Worm (Caenorhabditis elegans) whole organism, L1 larva: ENCODE results near the gene lcmt-1.

Source experiments
- C16A3.4 ChIP-seq: fragments of 150-350 bp; optimal IDR thresholded peaks from 2 replicates; lab custom pipeline; 2014; ENCODE audit warnings: missing biosample characterization, missing genetic modification characterization
- aly-2 ChIP-seq: fragments of 150-350 bp; optimal IDR thresholded peaks from 2 replicates; lab custom pipeline; 2014; ENCODE audit warnings: missing biosample characterization, missing genetic modification characterization
- blmp-1 ChIP-seq: fragments of 150-350 bp; optimal IDR thresholded peaks from 2 replicates; lab custom pipeline; 2014; ENCODE audit warnings: missing biosample characterization, missing genetic modification characterization
- dpl-1 ChIP-seq, 3 experiments: fragments of 150-350 bp in 2 of 3; sonication (generic microtip) in 1 of 3; optimal IDR thresholded peaks; 2 replicates each; lab custom pipeline; 2014 to 2017; ENCODE audit warnings: missing biosample characterization in 3 of 3, missing genetic modification characterization in 3 of 3, missing genetic modification reagents in 3 of 3
- dsc-1 ChIP-seq: sonication (generic microtip); optimal IDR thresholded peaks from 2 replicates; lab custom pipeline; 2016; ENCODE audit warnings: mild to moderate bottlenecking, missing genetic modification characterization, missing compliant biosample characterization
- efl-1 ChIP-seq, 4 experiments: fragments of 150-350 bp; optimal IDR thresholded peaks in 3 of 4; peaks in 1 of 4; 1 replicate in 1 of 4; 2 replicates in 3 of 4; lab custom pipeline; 2014; ENCODE audit warnings: missing biosample characterization in 2 of 4, missing genetic modification characterization in 2 of 4, missing genetic modification reagents in 2 of 4
- egl-27 ChIP-seq, 2 experiments: fragments of 150-350 bp in 1 of 2; sonication (generic microtip); optimal IDR thresholded peaks; 3 replicates each; lab custom pipeline; 2017 to 2018; ENCODE audit warnings: missing biosample characterization in 2 of 2, missing genetic modification characterization in 2 of 2, missing genetic modification reagents in 2 of 2
- fkh-10 ChIP-seq: sonication (generic microtip); optimal IDR thresholded peaks from 2 replicates; lab custom pipeline; 2017; ENCODE audit warnings: missing biosample characterization, missing genetic modification reagents, missing genetic modification characterization
- fos-1 ChIP-seq: fragments of 150-350 bp; optimal IDR thresholded peaks from 2 replicates; lab custom pipeline; 2014; ENCODE audit warnings: missing biosample characterization, missing genetic modification characterization
- hlh-4 ChIP-seq: sonication (generic microtip); optimal IDR thresholded peaks from 2 replicates; lab custom pipeline; 2016; ENCODE audit warnings: mild to moderate bottlenecking, missing genetic modification characterization, missing compliant biosample characterization
- jun-1 ChIP-seq: fragments of 150-350 bp; optimal IDR thresholded peaks from 2 replicates; lab custom pipeline; 2014; ENCODE audit warnings: missing biosample characterization, missing genetic modification reagents, missing genetic modification characterization
- lin-13 ChIP-seq: fragments of 150-350 bp; optimal IDR thresholded peaks from 2 replicates; lab custom pipeline; 2014; ENCODE audit warnings: missing biosample characterization, missing genetic modification reagents, missing genetic modification characterization
- lin-14 ChIP-seq: fragments of 200-800 bp; sonication (Bioruptor generic); optimal IDR thresholded peaks from 2 replicates; lab custom pipeline; 2018; ENCODE audit warnings: mild to moderate bottlenecking, missing genetic modification characterization, moderate library complexity, missing compliant biosample characterization
- lin-15B ChIP-seq: fragments of 150-350 bp; sonication (generic microtip); optimal IDR thresholded peaks from 3 replicates; lab custom pipeline; 2014; ENCODE audit warnings: missing biosample characterization, missing genetic modification characterization
- lin-35 ChIP-seq, 2 experiments: fragments of 150-350 bp; optimal IDR thresholded peaks; 2 replicates each; lab custom pipeline; 2014; ENCODE audit warnings: missing biosample characterization in 2 of 2, missing genetic modification characterization in 2 of 2, missing genetic modification reagents in 2 of 2
- lin-39 ChIP-seq: fragments of 150-350 bp; optimal IDR thresholded peaks from 2 replicates; lab custom pipeline; 2014; ENCODE audit warnings: missing biosample characterization, missing genetic modification reagents, missing genetic modification characterization
- lir-3 ChIP-seq: sonication (generic microtip); optimal IDR thresholded peaks from 2 replicates; lab custom pipeline; 2016; ENCODE audit warnings: mild to moderate bottlenecking, missing genetic modification characterization, moderate library complexity, missing compliant biosample characterization; ENCODE audit not compliant: poor library complexity
- lsy-2 ChIP-seq, 2 experiments: fragments of 150-350 bp; optimal IDR thresholded peaks; 2 replicates each; lab custom pipeline; 2014; ENCODE audit warnings: missing biosample characterization in 2 of 2, missing genetic modification characterization in 2 of 2
- mab-9 ChIP-seq: fragments of 200-800 bp; sonication (Bioruptor generic); IDR thresholded peaks from 2 replicates; pipeline ENCODE4 v1.3.6; 2022; ENCODE audit warnings: missing genetic modification reagents, missing genetic modification characterization, missing compliant biosample characterization
- mdl-1 ChIP-seq, 2 experiments: fragments of 150-350 bp; optimal IDR thresholded peaks; 2 replicates each; lab custom pipeline; 2014 to 2017; ENCODE audit warnings: missing biosample characterization in 2 of 2, missing genetic modification characterization in 2 of 2, inconsistent platforms in 1 of 2
- mep-1 ChIP-seq: fragments of 150-350 bp; optimal IDR thresholded peaks from 2 replicates; lab custom pipeline; 2014; ENCODE audit warnings: missing biosample characterization, missing genetic modification characterization
- nhr-19 ChIP-seq: fragments of 200-800 bp; sonication (Bioruptor generic); conservative IDR thresholded peaks from 2 replicates; pipeline ENCODE4 v1.3.6; 2022; ENCODE audit warnings: missing genetic modification characterization, missing compliant biosample characterization
- nhr-20 ChIP-seq: sonication (generic microtip); optimal IDR thresholded peaks from 2 replicates; lab custom pipeline; 2016; ENCODE audit warnings: mild to moderate bottlenecking, missing genetic modification characterization, missing compliant biosample characterization
- nhr-47 ChIP-seq: sonication (generic microtip); optimal IDR thresholded peaks from 2 replicates; lab custom pipeline; 2016; ENCODE audit warnings: mild to moderate bottlenecking, missing genetic modification characterization, moderate library complexity, missing compliant biosample characterization
- nhr-71 ChIP-seq: sonication (generic microtip); optimal IDR thresholded peaks from 2 replicates; lab custom pipeline; 2016; ENCODE audit warnings: mild to moderate bottlenecking, missing genetic modification characterization, moderate library complexity, missing compliant biosample characterization
- nhr-76 ChIP-seq: sonication (generic microtip); optimal IDR thresholded peaks from 2 replicates; lab custom pipeline; 2017; ENCODE audit warnings: missing biosample characterization, missing genetic modification characterization
- nhr-90 ChIP-seq: sonication (generic microtip); optimal IDR thresholded peaks from 2 replicates; lab custom pipeline; 2016; ENCODE audit warnings: mild to moderate bottlenecking, missing genetic modification characterization, missing compliant biosample characterization; ENCODE audit not compliant: poor library complexity
- snu-23 ChIP-seq: sonication (generic microtip); optimal IDR thresholded peaks from 2 replicates; lab custom pipeline; 2016; ENCODE audit warnings: missing genetic modification characterization, missing compliant biosample characterization
- swsn-7 ChIP-seq: sonication (generic microtip); optimal IDR thresholded peaks from 2 replicates; lab custom pipeline; 2016; ENCODE audit warnings: missing genetic modification characterization, missing compliant biosample characterization
- tbx-2 ChIP-seq: sonication (generic microtip); optimal IDR thresholded peaks from 2 replicates; lab custom pipeline; 2016; ENCODE audit warnings: missing genetic modification characterization, missing compliant biosample characterization
- unc-30 ChIP-seq: sonication (generic microtip); optimal IDR thresholded peaks from 2 replicates; lab custom pipeline; 2017; ENCODE audit warnings: missing biosample characterization, missing genetic modification characterization
- xbp-1 ChIP-seq: sonication (generic microtip); optimal IDR thresholded peaks from 2 replicates; lab custom pipeline; 2016; ENCODE audit warnings: missing genetic modification characterization, missing compliant biosample characterization

lcmt-1 gene

DNA sequence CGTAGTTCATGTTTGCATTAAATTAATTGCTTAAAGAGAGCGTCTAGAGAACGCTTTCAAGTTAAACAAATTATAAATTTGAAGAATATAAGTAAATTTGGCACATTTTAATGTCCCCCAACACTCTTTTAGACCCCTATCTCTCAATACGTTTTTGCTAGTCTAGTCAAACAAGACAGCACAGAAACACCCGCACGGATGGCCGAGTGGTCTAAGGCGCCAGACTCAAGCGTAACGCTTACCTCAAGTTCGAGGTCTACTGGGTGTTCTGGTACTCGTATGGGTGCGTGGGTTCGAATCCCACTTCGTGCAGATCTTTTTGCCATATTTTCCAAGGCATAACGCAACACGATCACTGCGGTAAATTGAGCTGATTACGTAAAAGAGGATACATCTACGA lies 19.1 kb downstream of the lcmt-1 start (continued):
- TF ChIP-seq blmp-1 (tag; lab: Kevin White, UChicago) (no peak), mep-1 (no peak), lin-35 (GFP tag; optimal IDR thresholded peaks at IDR 0.05; lab: Kevin White, UChicago) (peak in 1 of 2 experiments; percentile 55)
- TF ChIP-seq, all 84 proteins: peak for 12

DNA sequence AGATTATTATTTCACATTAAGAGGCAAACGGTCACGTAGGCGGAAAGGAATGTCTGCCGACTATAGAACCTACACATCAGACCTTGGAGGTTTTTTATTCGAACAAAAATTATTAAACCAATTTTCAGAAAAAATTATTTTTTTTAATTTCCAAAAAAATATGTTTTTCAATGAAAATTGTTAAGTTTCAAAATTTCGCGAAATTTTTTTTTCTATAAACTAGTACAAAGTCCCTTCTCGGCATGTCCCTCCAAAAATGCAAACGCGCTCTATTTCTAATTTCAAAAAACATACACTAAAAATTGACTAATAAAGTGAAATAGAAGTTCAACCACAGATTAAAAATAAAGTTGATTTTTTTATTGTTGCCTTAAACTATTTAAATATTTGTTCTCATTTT lies 21.7 kb downstream of the lcmt-1 start, which contains the start of gene ckb-1:
ckb-1 (plus strand) TSS at position 301 of the 400 bp plus-strand sequence.
- TF ChIP-seq lsy-2 (tag; optimal IDR thresholded peaks at IDR 0.05; lab: Kevin White, UChicago) (peak; percentile 0 to 32), lin-39 (no peak), dpl-1 (GFP tag; optimal IDR thresholded peaks at IDR 0.05; lab: Kevin White, UChicago) (peak in 1 of 3 experiments; percentile 24), lin-35 (GFP tag; optimal IDR thresholded peaks at IDR 0.05; lab: Kevin White, UChicago) (peak in 1 of 2 experiments; percentile 18)

DNA sequence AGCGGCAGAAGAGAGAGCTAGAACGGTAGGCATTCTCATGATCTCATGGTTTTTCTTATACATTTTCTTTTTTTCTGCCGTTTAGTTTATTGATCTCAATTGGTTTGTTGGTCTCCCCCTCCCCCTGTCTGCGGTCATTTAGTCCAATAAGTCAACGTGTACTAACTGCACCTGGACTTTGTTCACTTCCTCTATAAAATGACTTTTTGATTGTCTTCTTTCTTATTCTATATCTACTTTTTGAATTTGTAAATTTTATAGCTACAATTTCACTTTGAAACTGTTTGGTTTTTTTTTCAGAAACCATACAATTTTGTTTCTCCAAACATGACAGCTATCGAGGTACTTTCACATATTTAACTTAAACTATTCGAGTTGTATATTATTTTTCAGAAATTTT lies 24.4 kb downstream of the lcmt-1 start, which contains the start of gene ckb-2:
ckb-2 (plus strand) TSS at position 301 of the 400 bp plus-strand sequence.
- TF ChIP-seq dsc-1 (tag; lab: Kevin White, UChicago) = no peak
- no peak for TF ChIP-seq hlh-4 (tag; lab: Kevin White, UChicago)
- no peak for TF ChIP-seq lin-13
- TF ChIP-seq nhr-76 (tag; lab: Kevin White, UChicago) = no peak
- no peak for TF ChIP-seq lin-15B
- TF ChIP-seq lin-14 (GFP tag; lab: Kevin White, UChicago) = no peak
- TF ChIP-seq xbp-1 (tag; lab: Kevin White, UChicago) = peak; percentile 71
- TF ChIP-seq mab-9 = no peak

DNA sequence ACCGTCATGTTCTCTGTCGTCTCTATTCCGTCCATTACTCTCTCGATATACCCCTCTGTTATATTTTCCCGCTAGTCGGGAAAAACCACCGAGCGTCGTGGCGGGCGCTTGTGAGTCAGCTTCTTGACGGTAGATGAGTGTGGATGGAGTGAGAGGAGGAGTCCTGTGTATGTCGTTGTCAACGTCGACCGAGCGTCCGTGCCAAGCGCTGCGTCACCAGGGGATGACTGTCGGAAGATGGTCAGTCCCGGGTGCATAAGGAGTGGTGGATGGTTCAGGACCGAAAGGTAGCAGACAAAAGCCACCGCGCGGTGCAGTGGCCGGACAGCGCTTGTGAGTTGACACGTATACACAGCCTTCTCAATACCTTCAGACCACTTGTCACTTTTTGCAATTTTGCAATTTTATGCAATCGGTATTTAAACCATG lies 26.1 kb downstream of the lcmt-1 start:
- TF ChIP-seq aly-2 (tag; lab: Kevin White, UChicago) (peak; percentile 35), swsn-7 (tag; lab: Kevin White, UChicago) (peak; percentile 21), efl-1 (optimal IDR thresholded peaks at IDR 0.05; lab: Kevin White, UChicago) (peak in 1 of 2 experiments; percentile 9), efl-1 (GFP tag; optimal IDR thresholded peaks at IDR 0.05 in 1 of 2; lab: Kevin White, UChicago) (peak in 1 of 2 experiments; percentile 70), tbx-2 (tag; lab: Kevin White, UChicago) (peak; percentile 24), nhr-19 (peak; percentile 68), lsy-2 (tag; optimal IDR thresholded peaks at IDR 0.05; lab: Kevin White, UChicago) (peak in 1 of 2 experiments; percentile 57), nhr-47 (peak; percentile 51), jun-1 (tag; lab: Kevin White, UChicago) (peak; percentile 17), nhr-90 (tag; lab: Kevin White, UChicago) (peak; percentile 37), lin-35 (GFP tag; optimal IDR thresholded peaks at IDR 0.05; lab: Kevin White, UChicago) (peak in 1 of 2 experiments; percentile 26), C16A3.4 (tag; lab: Kevin White, UChicago) (peak; percentile 13), lir-3 (tag; lab: Kevin White, UChicago) (peak; percentile 27), dsc-1 (tag; lab: Kevin White, UChicago) (peak; percentile 44), snu-23 (GFP tag; lab: Kevin White, UChicago) (peak; percentile 45), nhr-71 (tag; lab: Kevin White, UChicago) (peak; percentile 61), mdl-1 (tag; optimal IDR thresholded peaks at IDR 0.05; lab: Kevin White, UChicago) (peak in 1 of 2 experiments; percentile 14), nhr-20 (tag; lab: Kevin White, UChicago) (peak; percentile 36), xbp-1 (tag; lab: Kevin White, UChicago) (peak; percentile 28)
- TF ChIP-seq, all 84 proteins: peak for 18; not testable (repeated sequence) for 66

DNA sequence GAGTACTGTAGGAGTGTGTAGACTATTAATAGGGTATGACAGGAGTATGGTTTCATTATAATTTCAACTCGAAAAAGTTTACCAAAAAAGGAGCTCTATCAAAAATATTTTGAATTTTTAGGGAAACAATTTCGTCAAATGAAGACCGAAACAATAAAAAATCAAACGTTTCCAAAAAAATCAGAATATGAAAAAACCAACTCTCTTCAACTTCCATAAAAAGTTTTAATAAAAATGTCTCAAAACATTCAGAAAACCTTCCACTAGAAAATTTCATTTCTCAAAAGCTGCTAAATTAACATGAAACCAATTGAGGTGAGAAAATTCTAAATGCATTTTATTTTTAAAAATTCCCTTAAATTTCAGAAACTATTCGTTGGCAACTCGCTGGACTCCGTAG lies 27.3 kb downstream of the lcmt-1 start, which contains the start of gene ckb-3:
ckb-3 (plus strand) TSS at position 301 of the 400 bp plus-strand sequence.
- TF ChIP-seq egl-27 (tag; optimal IDR thresholded peaks at IDR 0.05; lab: Kevin White, UChicago) (no peak), unc-30 (tag; lab: Kevin White, UChicago) (no peak)

DNA sequence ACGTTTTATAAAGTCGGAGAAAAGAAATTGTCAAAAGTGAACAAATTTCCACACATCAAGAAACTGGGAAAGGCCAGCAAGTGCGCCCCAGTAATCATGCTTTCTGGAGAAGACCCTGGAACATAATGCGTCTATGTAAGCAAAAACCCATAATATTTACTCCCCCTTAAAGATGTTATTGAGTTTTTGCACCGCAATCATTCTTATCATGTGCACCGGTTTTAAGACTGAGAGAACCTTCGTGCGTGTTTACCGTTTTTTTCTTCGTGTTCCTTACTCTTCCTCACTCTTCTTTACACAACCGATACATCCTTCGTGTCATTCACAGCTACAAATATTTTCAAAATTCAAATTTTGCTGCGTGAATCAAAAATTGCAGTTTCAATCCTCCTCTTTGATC lies 29.6 kb downstream of the lcmt-1 start:
- TF ChIP-seq fkh-10 (GFP tag; lab: Kevin White, UChicago) (no peak), fos-1 (tag; lab: Kevin White, UChicago) (no peak)
